Fruit fly (Drosophila melanogaster) whole organism, embryonic: ENCODE data around the gene CG10019.

Experiments
- Dfd ChIP-seq, 2 experiments: fragments of >200 bp; optimal IDR thresholded peaks; 2 replicates each; lab custom pipeline; 2017; ENCODE audit warnings: missing biosample characterization in 2 of 2, missing genetic modification characterization in 2 of 2
- Doc3 ChIP-seq: fragments of 200-800 bp; sonication (Bioruptor generic); IDR thresholded peaks from 3 replicates; pipeline ENCODE4 v1.3.6; 2022; ENCODE audit warnings: missing biosample characterization, missing genetic modification characterization; ENCODE audit not compliant: partially characterized antibody
- E2f2 ChIP-seq: fragments of 200-800 bp; sonication (Bioruptor generic); IDR thresholded peaks from 2 replicates; pipeline ENCODE4 v1.3.6; 2022; ENCODE audit warnings: missing biosample characterization, missing genetic modification characterization
- Eip74EF ChIP-seq, 2 experiments: fragments of 200-800 bp in 1 of 2; fragments of >200 bp in 1 of 2; sonication (Bioruptor generic) in 1 of 2; optimal IDR thresholded peaks; 2 replicates each; lab custom pipeline; 2017 to 2019; ENCODE audit warnings: missing biosample characterization in 2 of 2, missing genetic modification characterization in 2 of 2, mild to moderate bottlenecking in 1 of 2, moderate library complexity in 1 of 2
- Sox100B ChIP-seq: fragments of 200-800 bp; sonication (Bioruptor generic); optimal IDR thresholded peaks from 3 replicates; lab custom pipeline; 2018; ENCODE audit warnings: missing biosample characterization, mild to moderate bottlenecking, missing genetic modification characterization
- ato ChIP-seq: fragments of 200-800 bp; sonication (Bioruptor generic); IDR thresholded peaks from 2 replicates; pipeline ENCODE4 v1.3.6; 2022; ENCODE audit warnings: missing biosample characterization, missing genetic modification characterization; ENCODE audit not compliant: partially characterized antibody
- ems ChIP-seq: fragments of 200-800 bp; sonication (Bioruptor generic); optimal IDR thresholded peaks from 3 replicates; lab custom pipeline; 2016; ENCODE audit warnings: missing biosample characterization, missing genetic modification characterization
- fd102C ChIP-seq: fragments of 200-800 bp; sonication (Bioruptor generic); optimal IDR thresholded peaks from 2 replicates; lab custom pipeline; 2018; ENCODE audit warnings: missing biosample characterization, mild to moderate bottlenecking, missing genetic modification characterization, moderate library complexity
- h ChIP-seq: fragments of >200 bp; optimal IDR thresholded peaks from 2 replicates; lab custom pipeline; 2017
- mld ChIP-seq: fragments of 200-800 bp; sonication (Bioruptor generic); IDR thresholded peaks from 3 replicates; pipeline ENCODE4 v1.3.6; 2022; ENCODE audit warnings: missing biosample characterization, missing genetic modification characterization; ENCODE audit not compliant: partially characterized antibody

dm6 chr2L:3698992-3699514, 31.2 kb upstream of the CG10019 start, which contains the start of the genes CG10031 and CG42464:
- no peak for TF ChIP-seq Eip74EF (GFP tag; optimal IDR thresholded peaks at IDR 0.05; lab: Kevin White, UChicago)
- no peak for TF ChIP-seq Sox100B (GFP tag; lab: Kevin White, UChicago)
- no peak for TF ChIP-seq ems (GFP tag; lab: Kevin White, UChicago)
- TF ChIP-seq ato = no peak
- TF ChIP-seq E2f2 (GFP tag; lab: Robert Waterston, UW) = no peak
- TF ChIP-seq h (lab: Kevin White, UChicago) = no peak
- TF ChIP-seq Doc3 (GFP tag; lab: Robert Waterston, UW) = no peak
- TF ChIP-seq fd102C (GFP tag; lab: Kevin White, UChicago) = no peak
- TF ChIP-seq mld (GFP tag; lab: Robert Waterston, UW) = no peak
- TF ChIP-seq Dfd (GFP tag; optimal IDR thresholded peaks at IDR 0.05; lab: Kevin White, UChicago) = no peak
